Fruit fly (Drosophila melanogaster): ENCODE data around the gene CG10479.

CG10479 gene

DNA sequence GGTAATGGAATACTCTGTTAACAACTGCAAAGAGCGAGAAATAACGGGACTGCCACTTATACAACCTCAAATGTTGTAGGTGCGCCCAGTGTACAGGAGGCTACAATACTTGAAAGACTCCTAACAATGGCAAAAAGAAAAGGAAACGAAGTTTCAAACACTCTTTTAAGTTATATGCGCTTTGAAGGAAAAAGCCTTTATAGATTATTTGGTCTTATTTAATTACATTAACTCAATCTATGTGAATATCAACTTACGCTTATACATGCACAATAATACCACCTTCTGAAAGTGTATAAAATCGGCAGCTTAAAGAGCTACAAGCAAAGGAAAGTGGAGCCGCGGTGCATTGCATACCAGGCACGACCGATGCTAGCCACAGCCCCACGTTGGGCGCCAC lies 35.4 kb downstream of the CG10479 start:
- no peak for TF ChIP-seq CG7368 (GFP tag; optimal IDR thresholded peaks at IDR 0.05)
- no peak for TF ChIP-seq CG6854 (GFP tag; optimal IDR thresholded peaks at IDR 0.05)
- peak; percentile 50 for TF ChIP-seq Hr4 (GFP tag; optimal IDR thresholded peaks at IDR 0.05)
- no peak for TF ChIP-seq Ets21C (GFP tag; optimal IDR thresholded peaks at IDR 0.05)
- TF ChIP-seq CG8119 (GFP tag; IDR thresholded peaks at IDR 0.05) = peak; percentile 55; the same call in 2 of the 3 replicates
- TF ChIP-seq Eip78C (GFP tag) = no peak
- TF ChIP-seq net (GFP tag; optimal IDR thresholded peaks at IDR 0.05) = no peak
- TF ChIP-seq CG15336 (GFP tag; IDR thresholded peaks at IDR 0.05) = peak; percentile 38; the same call in 1 of the 2 replicates
- TF ChIP-seq CG8319 (GFP tag; optimal IDR thresholded peaks at IDR 0.05) = no peak
- TF ChIP-seq CG32006 (GFP tag; optimal IDR thresholded peaks at IDR 0.05) = peak; percentile 24

DNA sequence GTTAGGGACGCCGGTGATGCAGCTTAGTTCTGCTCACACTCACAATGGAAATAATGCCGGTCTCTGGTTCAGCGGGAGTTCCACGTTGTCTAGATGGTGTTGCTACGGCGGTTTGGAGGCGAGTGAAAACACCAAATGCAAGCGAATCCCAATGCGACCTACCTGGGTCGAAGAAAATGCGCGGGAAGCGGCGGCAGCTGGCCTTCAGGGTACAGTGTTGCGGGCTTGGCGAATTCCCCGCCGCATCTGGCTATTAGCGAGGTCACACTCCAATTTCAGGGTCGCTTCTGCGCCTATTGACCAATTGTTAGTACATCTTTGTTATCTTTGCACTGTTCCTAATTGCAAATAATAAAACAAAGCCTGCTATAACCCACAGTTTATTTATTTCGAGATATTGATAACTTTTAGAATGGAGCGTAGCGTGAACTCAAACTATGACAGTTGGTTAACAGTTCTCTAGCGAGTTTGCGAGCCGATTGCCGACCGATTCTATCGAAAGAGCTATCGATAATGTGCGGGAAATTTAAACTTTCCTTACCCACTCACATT lies 43.4 kb downstream of the CG10479 start, which contains the start of gene Rcc1:
Gene Rcc1, minus strand, starts transcription at position 411 of the 552 bp plus-strand sequence.
- TF ChIP-seq CG9139 (GFP tag; optimal IDR thresholded peaks at IDR 0.05) = no peak
- no peak for TF ChIP-seq Sox15 (GFP tag; optimal IDR thresholded peaks at IDR 0.05)
- no peak for TF ChIP-seq Ets21C (GFP tag; optimal IDR thresholded peaks at IDR 0.05)
- no peak for TF ChIP-seq fkh (GFP tag; optimal IDR thresholded peaks at IDR 0.05)
- TF ChIP-seq CG32006 (GFP tag; optimal IDR thresholded peaks at IDR 0.05) = no peak
- no peak for TF ChIP-seq spab (GFP tag; optimal IDR thresholded peaks at IDR 0.05)
- TF ChIP-seq topi (GFP tag; optimal IDR thresholded peaks at IDR 0.05) = no peak
- peak; percentile 47 for TF ChIP-seq Sox14 (GFP tag; optimal IDR thresholded peaks at IDR 0.05)
- no peak for TF ChIP-seq acj6 (GFP tag; optimal IDR thresholded peaks at IDR 0.05)
- no peak for TF ChIP-seq eg (GFP tag; IDR thresholded peaks at IDR 0.05)
- no peak for TF ChIP-seq CG16779 (tag; optimal IDR thresholded peaks at IDR 0.05)
- peak; percentile 8 for TF ChIP-seq lz (GFP tag; optimal IDR thresholded peaks at IDR 0.05)
- TF ChIP-seq CG11294 (GFP tag; IDR thresholded peaks at IDR 0.05) = no peak
- TF ChIP-seq Hr4 (GFP tag; optimal IDR thresholded peaks at IDR 0.05) = no peak
- no peak for TF ChIP-seq CG7368 (GFP tag; optimal IDR thresholded peaks at IDR 0.05)
- TF ChIP-seq CG34406 (GFP tag; optimal IDR thresholded peaks at IDR 0.05) = no peak
- TF ChIP-seq esn (GFP tag; optimal IDR thresholded peaks at IDR 0.05) = no peak
- TF ChIP-seq ss (GFP tag; optimal IDR thresholded peaks at IDR 0.05) = no peak
- peak; percentile 89 for TF ChIP-seq svp (GFP tag)
- TF ChIP-seq CG6808 (GFP tag; optimal IDR thresholded peaks at IDR 0.05) = peak; percentile 20
- no peak for TF ChIP-seq Eip93F (GFP tag; optimal IDR thresholded peaks at IDR 0.05)
- no peak for TF ChIP-seq fd85E (GFP tag; optimal IDR thresholded peaks at IDR 0.05)
- TF ChIP-seq Hr39 (GFP tag; optimal IDR thresholded peaks at IDR 0.05) = peak; percentile 37
- no peak for TF ChIP-seq CG15336 (GFP tag; IDR thresholded peaks at IDR 0.05)
- TF ChIP-seq pdm3 (GFP tag; optimal IDR thresholded peaks at IDR 0.05) = no peak
- TF ChIP-seq CG8632 (GFP tag; optimal IDR thresholded peaks at IDR 0.05) = no peak
- no peak for TF ChIP-seq fd59A (GFP tag; optimal IDR thresholded peaks at IDR 0.05)
- peak; percentile 48 for TF ChIP-seq CG3032 (tag; optimal IDR thresholded peaks at IDR 0.05)
- TF ChIP-seq Eip75B (GFP tag; optimal IDR thresholded peaks at IDR 0.05) = peak; percentile 37
- TF ChIP-seq achi (GFP tag; optimal IDR thresholded peaks at IDR 0.05) = peak; percentile 87
- peak; percentile 5 for TF ChIP-seq cyc (GFP tag; optimal IDR thresholded peaks at IDR 0.05)

DNA sequence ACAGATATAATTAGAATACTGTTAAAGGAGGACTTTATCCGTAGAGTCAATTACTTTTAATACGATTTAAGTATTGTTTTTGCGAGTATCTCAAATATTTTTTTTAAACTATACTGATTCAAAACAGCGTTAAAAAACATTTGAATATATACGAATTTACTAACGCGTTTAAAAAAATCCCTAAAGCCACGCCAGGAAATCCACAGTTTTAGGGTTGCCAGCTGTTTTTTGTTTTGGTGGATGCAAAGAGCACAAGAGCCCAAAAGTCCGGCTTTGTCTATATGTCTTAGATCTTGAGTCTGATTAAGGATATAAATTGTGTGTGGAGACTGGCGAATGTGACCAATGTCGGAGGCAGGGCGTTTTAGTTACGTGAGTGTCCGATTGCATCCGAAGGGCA lies 48.3 kb downstream of the CG10479 start:
- no peak for TF ChIP-seq Smox (GFP tag; optimal IDR thresholded peaks at IDR 0.05)
- no peak for TF ChIP-seq esn (GFP tag; optimal IDR thresholded peaks at IDR 0.05)
- TF ChIP-seq CG9139 (GFP tag; optimal IDR thresholded peaks at IDR 0.05) = no peak
- peak; percentile 8 for TF ChIP-seq topi (GFP tag; optimal IDR thresholded peaks at IDR 0.05)
- peak; percentile 81 for TF ChIP-seq Eip78C (GFP tag)
- TF ChIP-seq CG1621 (tag; optimal IDR thresholded peaks at IDR 0.05) = peak; percentile 65
- TF ChIP-seq svp (GFP tag) = peak; percentile 64
- no peak for TF ChIP-seq CG6792 (GFP tag; optimal IDR thresholded peaks at IDR 0.05)
